Worm (Caenorhabditis elegans) whole organism, midembryonic: ENCODE data around the gene F39G3.4.

Source experiments
- T22C8.4 ChIP-seq: fragments of 200-800 bp; sonication (Bioruptor generic); IDR thresholded peaks from 2 replicates; pipeline ENCODE4 v1.3.6; 2022; ENCODE audit warnings: missing genetic modification characterization, missing compliant biosample characterization
- cog-1 ChIP-seq: sonication (generic microtip); optimal IDR thresholded peaks from 2 replicates; lab custom pipeline; 2016; ENCODE audit warnings: missing genetic modification characterization, missing compliant biosample characterization
- flt-1 ChIP-seq: fragments of 200-800 bp; sonication (Bioruptor generic); IDR thresholded peaks from 2 replicates; pipeline ENCODE4 v1.3.6; 2022; ENCODE audit warnings: missing genetic modification characterization, missing compliant biosample characterization
- klf-2 ChIP-seq: fragments of 200-800 bp; sonication (Bioruptor generic); conservative IDR thresholded peaks from 2 replicates; pipeline ENCODE4 v1.3.6; 2022; ENCODE audit warnings: missing genetic modification reagents, missing genetic modification characterization, missing compliant biosample characterization
- med-1 ChIP-seq: sonication (generic microtip); optimal IDR thresholded peaks from 2 replicates; lab custom pipeline; 2017; ENCODE audit warnings: missing genetic modification characterization, mild to moderate bottlenecking, missing compliant biosample characterization, antibody characterized with exemption, missing genetic modification reagents; ENCODE audit not compliant: insufficient read depth
- ref-1 ChIP-seq: fragments of 200-800 bp; sonication (Bioruptor generic); conservative IDR thresholded peaks from 2 replicates; pipeline ENCODE4 v1.3.6; 2022; ENCODE audit warnings: missing genetic modification reagents, missing genetic modification characterization, missing compliant biosample characterization
- tab-1 ChIP-seq: fragments of 200-800 bp; sonication (Bioruptor generic); IDR thresholded peaks from 2 replicates; pipeline ENCODE4 v1.3.6; 2022; ENCODE audit warnings: missing genetic modification characterization, missing compliant biosample characterization
- ztf-23 ChIP-seq: fragments of 200-800 bp; sonication (Bioruptor generic); IDR thresholded peaks from 2 replicates; pipeline ENCODE4 v1.3.6; 2022; ENCODE audit warnings: missing genetic modification reagents, missing genetic modification characterization, missing compliant biosample characterization
- ztf-29 ChIP-seq: fragments of 200-800 bp; sonication (Bioruptor generic); IDR thresholded peaks from 2 replicates; pipeline ENCODE4 v1.3.6; 2022; ENCODE audit warnings: missing genetic modification reagents, missing genetic modification characterization, missing compliant biosample characterization

The F39G3.4 gene

ce11 chrV:4766501-4766900, 41.9 kb downstream of the F39G3.4 start, which contains the start of gene C18G1.8:
Gene C18G1.8 (minus strand): TSS chrV:4766601.
- TF ChIP-seq T22C8.4 (GFP tag; lab: Robert Waterston, UW) = no peak
- TF ChIP-seq med-1 (GFP tag; lab: Kevin White, UChicago) = no peak
- TF ChIP-seq tab-1 (GFP tag; lab: Robert Waterston, UW) = no peak
- no peak for TF ChIP-seq cog-1 (tag; lab: Kevin White, UChicago)
- no peak for TF ChIP-seq klf-2
- TF ChIP-seq ztf-23 (GFP tag; lab: Robert Waterston, UW) = no peak
- TF ChIP-seq flt-1 (GFP tag; lab: Robert Waterston, UW) = no peak
- no peak for TF ChIP-seq ztf-29 (GFP tag; lab: Robert Waterston, UW)
- TF ChIP-seq ref-1 (GFP tag; lab: Robert Waterston, UW) = no peak

ce11 chrV:4769633-4770032, 45.1 kb downstream of the F39G3.4 start, which contains the start of gene C18G1.9:
Gene C18G1.9 (minus strand): TSS chrV:4769733.
- TF ChIP-seq cog-1 (tag; lab: Kevin White, UChicago) (no peak), med-1 (GFP tag; lab: Kevin White, UChicago) (no peak), ztf-29 (GFP tag; lab: Robert Waterston, UW) (no peak), tab-1 (GFP tag; lab: Robert Waterston, UW) (no peak), T22C8.4 (GFP tag; lab: Robert Waterston, UW) (no peak), ztf-23 (GFP tag; lab: Robert Waterston, UW) (no peak), ref-1 (GFP tag; lab: Robert Waterston, UW) (no peak)

- TF ChIP-seq ztf-23 (GFP tag; lab: Robert Waterston, UW) = no peak
- TF ChIP-seq tab-1 (GFP tag; lab: Robert Waterston, UW) = no peak
- no peak for TF ChIP-seq ref-1 (GFP tag; lab: Robert Waterston, UW)
- no peak for TF ChIP-seq klf-2
- TF ChIP-seq med-1 (GFP tag; lab: Kevin White, UChicago) = no peak
- no peak for TF ChIP-seq ztf-29 (GFP tag; lab: Robert Waterston, UW)
- no peak for TF ChIP-seq T22C8.4 (GFP tag; lab: Robert Waterston, UW)
- TF ChIP-seq flt-1 (GFP tag; lab: Robert Waterston, UW) = no peak
- no peak for TF ChIP-seq cog-1 (tag; lab: Kevin White, UChicago)
Measured at ce11 chrV:4770408-4770947, 45.9 kb downstream of the F39G3.4 start, which contains the start of gene elt-7. Gene elt-7 (plus strand): TSS chrV:4770670.

DNA sequence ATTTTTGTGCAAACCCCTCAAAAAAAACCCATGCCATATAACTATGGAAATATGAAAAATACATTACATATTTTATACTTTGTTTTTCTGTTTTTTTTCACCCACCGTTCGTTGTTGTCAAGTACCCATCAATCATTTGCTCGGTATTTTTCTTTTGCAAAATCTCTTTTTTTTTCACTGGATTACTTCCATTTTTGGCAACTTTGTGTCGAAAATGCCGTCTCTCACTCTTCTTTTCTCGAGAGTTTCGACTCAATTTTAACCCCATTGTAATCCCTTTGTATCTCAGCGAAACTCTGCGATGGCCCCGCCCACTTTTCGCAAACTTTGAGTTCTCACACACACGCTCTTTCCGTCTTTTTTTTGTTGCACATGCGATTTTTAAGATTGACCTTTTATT, 50.6 kb downstream of the F39G3.4 start:
- TF ChIP-seq ref-1 (GFP tag; lab: Robert Waterston, UW) (no peak), ztf-23 (GFP tag; lab: Robert Waterston, UW) (no peak), T22C8.4 (GFP tag; lab: Robert Waterston, UW) (no peak), flt-1 (GFP tag; lab: Robert Waterston, UW) (no peak), med-1 (GFP tag; lab: Kevin White, UChicago) (no peak), tab-1 (GFP tag; lab: Robert Waterston, UW) (no peak), ztf-29 (GFP tag; lab: Robert Waterston, UW) (no peak), cog-1 (tag; lab: Kevin White, UChicago) (no peak), klf-2 (no peak)
